Worm (Caenorhabditis elegans) whole organism, mixed stage, embryonic: Measurements from ENCODE around the gene C46F11.5.
A peak's percentile ranks its signal among the peaks of the same experiment; 100 is the strongest.

Experiments
- M03D4.4 ChIP-seq: sonication (generic microtip); optimal IDR thresholded peaks from 2 replicates; lab custom pipeline; 2017; ENCODE audit warnings: mild to moderate bottlenecking, missing genetic modification characterization, missing compliant biosample characterization
- blmp-1 ChIP-seq: fragments of 150-350 bp; optimal IDR thresholded peaks from 2 replicates; lab custom pipeline; 2014; ENCODE audit warnings: missing biosample characterization, missing genetic modification characterization
- ceh-39 ChIP-seq: fragments of 150-350 bp; optimal IDR thresholded peaks from 2 replicates; lab custom pipeline; 2014; ENCODE audit warnings: missing biosample characterization, missing genetic modification characterization
- ceh-43 ChIP-seq: fragments of 200-800 bp; sonication (Bioruptor generic); optimal IDR thresholded peaks from 2 replicates; lab custom pipeline; 2018; ENCODE audit warnings: mild to moderate bottlenecking, missing genetic modification characterization, moderate library complexity, missing compliant biosample characterization
- ceh-83 ChIP-seq: fragments of 200-800 bp; sonication (Bioruptor generic); optimal IDR thresholded peaks from 2 replicates; lab custom pipeline; 2018; ENCODE audit warnings: mild to moderate bottlenecking, missing genetic modification characterization, missing compliant biosample characterization
- ces-1 ChIP-seq: fragments of 150-350 bp; optimal IDR thresholded peaks from 2 replicates; lab custom pipeline; 2014; ENCODE audit warnings: missing biosample characterization, missing genetic modification reagents, missing genetic modification characterization
- cnd-1 ChIP-seq: fragments of 200-800 bp; sonication (Bioruptor generic); optimal IDR thresholded peaks from 2 replicates; lab custom pipeline; 2018; ENCODE audit warnings: mild to moderate bottlenecking, missing genetic modification characterization, missing compliant biosample characterization
- elt-1 ChIP-seq: sonication (generic microtip); optimal IDR thresholded peaks from 2 replicates; lab custom pipeline; 2017; ENCODE audit warnings: missing genetic modification characterization, mild to moderate bottlenecking, missing compliant biosample characterization, antibody characterized with exemption, moderate library complexity, borderline replicate concordance; ENCODE audit not compliant: insufficient read depth
- elt-3 ChIP-seq: fragments of 150-350 bp; optimal IDR thresholded peaks from 2 replicates; lab custom pipeline; 2014; ENCODE audit warnings: missing biosample characterization, missing genetic modification characterization
- flh-1 ChIP-seq: fragments of 200-800 bp; sonication (Bioruptor generic); optimal IDR thresholded peaks from 2 replicates; lab custom pipeline; 2018; ENCODE audit warnings: mild to moderate bottlenecking, missing genetic modification characterization, moderate library complexity, missing compliant biosample characterization
- ham-2 ChIP-seq: fragments of 200-800 bp; sonication (Bioruptor generic); optimal IDR thresholded peaks from 2 replicates; lab custom pipeline; 2018; ENCODE audit warnings: mild to moderate bottlenecking, missing genetic modification characterization, missing compliant biosample characterization
- hlh-1 ChIP-seq: fragments of 150-350 bp; optimal IDR thresholded peaks from 2 replicates; lab custom pipeline; 2014; ENCODE audit warnings: missing biosample characterization, missing genetic modification reagents, missing genetic modification characterization
- lin-13 ChIP-seq: fragments of 150-350 bp; optimal IDR thresholded peaks from 2 replicates; lab custom pipeline; 2014; ENCODE audit warnings: missing biosample characterization, missing genetic modification characterization
- lsy-2 ChIP-seq: fragments of 150-350 bp; optimal IDR thresholded peaks from 2 replicates; lab custom pipeline; 2014; ENCODE audit warnings: missing biosample characterization, missing genetic modification characterization
- mab-5 ChIP-seq: fragments of 150-350 bp; optimal IDR thresholded peaks from 2 replicates; lab custom pipeline; 2014; ENCODE audit warnings: missing biosample characterization, missing genetic modification characterization
- mep-1 ChIP-seq: fragments of 150-350 bp; optimal IDR thresholded peaks from 2 replicates; lab custom pipeline; 2017; ENCODE audit warnings: missing biosample characterization, missing genetic modification reagents, missing genetic modification characterization, inconsistent platforms
- mls-2 ChIP-seq: sonication (generic microtip); optimal IDR thresholded peaks from 2 replicates; lab custom pipeline; 2016; ENCODE audit warnings: mild to moderate bottlenecking, missing genetic modification characterization, moderate library complexity, missing compliant biosample characterization
- nhr-12 ChIP-seq: fragments of 150-350 bp; optimal IDR thresholded peaks from 2 replicates; lab custom pipeline; 2014; ENCODE audit warnings: missing biosample characterization, missing genetic modification characterization
- nhr-237 ChIP-seq: fragments of 150-350 bp; optimal IDR thresholded peaks from 2 replicates; lab custom pipeline; 2014; ENCODE audit warnings: missing biosample characterization, missing genetic modification characterization
- nhr-76 ChIP-seq: sonication (generic microtip); optimal IDR thresholded peaks from 2 replicates; lab custom pipeline; 2017; ENCODE audit warnings: missing biosample characterization, missing genetic modification characterization
- pha-4 ChIP-seq: fragments of 150-350 bp; optimal IDR thresholded peaks from 2 replicates; lab custom pipeline; 2018; ENCODE audit warnings: missing biosample characterization, missing genetic modification reagents, missing genetic modification characterization
- sem-2 ChIP-seq: fragments of 200-800 bp; sonication (Bioruptor generic); optimal IDR thresholded peaks from 2 replicates; lab custom pipeline; 2018; ENCODE audit warnings: mild to moderate bottlenecking, missing genetic modification characterization, missing compliant biosample characterization
- snpc-4 ChIP-seq: fragments of 150-350 bp; optimal IDR thresholded peaks from 2 replicates; lab custom pipeline; 2014; ENCODE audit warnings: missing biosample characterization, missing genetic modification characterization
- sptf-1 ChIP-seq: sonication (generic microtip); optimal IDR thresholded peaks from 2 replicates; lab custom pipeline; 2017; ENCODE audit warnings: mild to moderate bottlenecking, missing genetic modification characterization, moderate library complexity, missing compliant biosample characterization
- tbx-8 ChIP-seq: fragments of 200-800 bp; sonication (Bioruptor generic); optimal IDR thresholded peaks from 2 replicates; lab custom pipeline; 2018; ENCODE audit warnings: mild to moderate bottlenecking, missing genetic modification characterization, moderate library complexity, missing compliant biosample characterization
- unc-120 ChIP-seq: sonication (generic microtip); optimal IDR thresholded peaks from 2 replicates; lab custom pipeline; 2017; ENCODE audit warnings: missing genetic modification characterization, missing compliant biosample characterization; ENCODE audit not compliant: poor library complexity, severe bottlenecking
- unc-39 ChIP-seq: fragments of 150-350 bp; optimal IDR thresholded peaks from 2 replicates; lab custom pipeline; 2014; ENCODE audit warnings: missing biosample characterization, missing genetic modification characterization
- unc-62 ChIP-seq: fragments of 150-350 bp; optimal IDR thresholded peaks from 2 replicates; lab custom pipeline; 2014; ENCODE audit warnings: missing biosample characterization, missing genetic modification reagents, missing genetic modification characterization
- zip-8 ChIP-seq: fragments of 150-350 bp; optimal IDR thresholded peaks from 2 replicates; lab custom pipeline; 2014; ENCODE audit warnings: missing biosample characterization, missing genetic modification characterization
- ztf-11 ChIP-seq: fragments of 150-350 bp; optimal IDR thresholded peaks from 2 replicates; lab custom pipeline; 2014; ENCODE audit warnings: missing biosample characterization, missing genetic modification characterization

C46F11.5 gene

DNA sequence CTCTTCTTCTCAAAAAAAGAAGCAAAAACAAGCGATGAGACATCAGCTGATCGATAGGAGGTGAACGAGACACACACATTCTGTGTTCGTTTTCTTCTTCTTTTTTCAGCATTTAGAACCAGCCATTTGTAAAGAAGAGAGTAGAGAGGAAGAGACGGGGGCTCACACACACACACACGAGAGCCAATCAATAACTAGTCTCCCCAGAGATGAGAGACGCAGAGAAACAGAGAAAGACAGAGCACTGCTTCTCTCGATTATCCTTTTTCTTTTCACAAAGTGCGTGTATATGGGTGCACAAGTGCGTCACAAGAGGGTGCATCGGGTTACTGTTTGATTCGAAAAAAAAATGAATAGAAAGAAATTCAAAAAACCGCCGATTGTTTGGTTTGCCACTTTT, 20.0 kb upstream of the C46F11.5 start:
- peak; percentile 77 for TF ChIP-seq unc-120
- TF ChIP-seq nhr-76 = no peak
- no peak for TF ChIP-seq ztf-11 (tag; lab: Kevin White, UChicago)
- TF ChIP-seq sptf-1 = peak; percentile 60
- peak; percentile 79 for TF ChIP-seq ces-1
- no peak for TF ChIP-seq M03D4.4 (tag; lab: Kevin White, UChicago)
- peak; percentile 63 for TF ChIP-seq pha-4
- no peak for TF ChIP-seq zip-8
- peak; percentile 36 for TF ChIP-seq hlh-1
- peak; percentile 25 for TF ChIP-seq mls-2 (tag; lab: Kevin White, UChicago)
- peak; percentile 25 for TF ChIP-seq ceh-39 (tag; lab: Kevin White, UChicago)
- TF ChIP-seq mep-1 (tag; lab: Kevin White, UChicago) = peak; percentile 56

DNA sequence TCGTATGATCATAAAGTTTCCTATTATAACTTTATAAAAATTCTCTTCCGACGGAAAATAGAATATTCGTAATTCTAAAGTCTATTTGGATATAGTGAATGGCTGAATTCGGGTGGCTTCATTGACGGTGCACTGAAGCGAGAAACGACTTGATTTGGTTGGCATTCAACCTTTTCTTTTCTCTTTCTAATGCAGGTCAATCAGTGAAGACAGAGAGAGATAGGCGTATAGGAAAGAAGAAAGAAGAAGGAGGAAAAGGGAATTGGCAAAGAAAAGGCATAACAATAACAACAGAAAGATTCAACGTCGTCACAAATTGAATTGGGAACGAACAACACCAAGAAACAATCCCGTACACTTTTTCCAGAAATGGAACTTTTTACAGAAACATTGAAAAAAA, 18.1 kb upstream of the C46F11.5 start:
- TF ChIP-seq lsy-2 (tag; lab: Kevin White, UChicago) = no peak
- no peak for TF ChIP-seq ceh-83 (GFP tag; lab: Kevin White, UChicago)
- no peak for TF ChIP-seq sptf-1
- TF ChIP-seq elt-1 = no peak
- no peak for TF ChIP-seq nhr-76
- TF ChIP-seq unc-120 = no peak
- no peak for TF ChIP-seq mep-1 (tag; lab: Kevin White, UChicago)
- no peak for TF ChIP-seq ztf-11 (tag; lab: Kevin White, UChicago)
- no peak for TF ChIP-seq pha-4
- no peak for TF ChIP-seq snpc-4 (tag; lab: Kevin White, UChicago)
- no peak for TF ChIP-seq sem-2
- no peak for TF ChIP-seq ceh-39 (tag; lab: Kevin White, UChicago)
- TF ChIP-seq M03D4.4 (tag; lab: Kevin White, UChicago) = no peak
- TF ChIP-seq unc-39 (tag; lab: Kevin White, UChicago) = no peak
- TF ChIP-seq cnd-1 = no peak

DNA sequence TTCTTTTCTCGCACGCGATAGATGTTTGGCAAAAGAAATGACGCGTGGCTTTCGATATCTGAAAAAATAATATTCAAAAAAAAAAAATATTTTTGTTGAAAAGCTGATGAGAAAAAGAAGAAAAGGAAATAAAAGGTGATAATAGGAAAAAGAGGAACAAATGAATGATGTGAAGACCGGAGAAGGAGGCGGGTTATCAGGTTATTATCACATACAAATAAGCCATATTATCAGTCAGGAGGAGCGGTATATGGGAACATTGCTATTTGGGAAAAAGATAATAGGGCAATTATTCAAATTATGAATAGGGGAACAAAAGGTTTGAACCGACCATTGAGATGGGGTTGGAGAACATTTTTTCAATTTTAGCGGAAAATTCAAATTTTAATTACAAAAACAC, 16.7 kb upstream of the C46F11.5 start:
- TF ChIP-seq ces-1 = no peak

DNA sequence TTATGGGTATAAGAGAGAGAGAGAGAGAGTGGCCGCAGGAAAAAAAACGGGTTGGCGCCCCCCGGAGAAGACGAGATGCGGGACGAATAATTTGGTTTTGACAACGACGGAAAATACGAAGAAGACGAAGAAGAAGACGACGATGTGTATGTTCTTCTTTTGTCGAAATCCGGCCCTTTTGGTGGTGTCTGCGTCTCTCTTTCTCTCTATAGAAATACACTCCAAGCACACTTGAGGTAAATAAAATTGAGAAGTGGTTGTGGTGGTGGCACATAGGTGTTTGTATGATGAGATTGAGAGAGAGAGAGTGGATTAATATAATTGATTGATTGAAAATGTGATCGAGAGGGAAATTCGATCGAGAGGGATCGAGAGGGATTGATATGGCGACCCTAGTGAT, 15.4 kb upstream of the C46F11.5 start:
- TF ChIP-seq mls-2 (tag; lab: Kevin White, UChicago) (peak; percentile 24), ham-2 (GFP tag; lab: Kevin White, UChicago) (no peak), ceh-39 (tag; lab: Kevin White, UChicago) (no peak), pha-4 (peak; percentile 55), nhr-237 (tag; lab: Kevin White, UChicago) (peak; percentile 1), ces-1 (peak; percentile 88), sem-2 (no peak), zip-8 (no peak), tbx-8 (GFP tag; lab: Kevin White, UChicago) (no peak), nhr-12 (tag; lab: Kevin White, UChicago) (no peak)

DNA sequence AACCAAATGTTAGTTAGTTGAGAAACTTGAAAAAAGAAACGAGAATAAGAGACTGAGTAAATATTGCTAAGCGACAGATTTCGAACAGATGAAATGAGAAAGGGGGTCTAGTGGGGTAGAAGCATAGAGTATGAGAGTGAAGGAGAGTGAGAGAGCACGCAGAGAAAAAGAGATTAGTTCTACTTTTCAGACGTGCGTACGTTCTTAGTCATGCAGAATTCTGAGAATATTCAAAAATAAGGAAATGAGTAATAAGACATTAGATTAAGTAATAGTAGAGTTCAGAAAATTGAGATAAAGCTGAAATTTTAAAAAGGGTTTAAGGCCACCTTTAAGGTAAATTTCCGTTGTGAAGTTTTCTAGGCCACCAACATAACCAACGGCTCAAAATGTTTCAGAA, 13.6 kb upstream of the C46F11.5 start:
- no peak for TF ChIP-seq ham-2 (GFP tag; lab: Kevin White, UChicago)
- no peak for TF ChIP-seq mab-5 (tag; lab: Kevin White, UChicago)
- no peak for TF ChIP-seq unc-62 (GFP tag; lab: Kevin White, UChicago)

DNA sequence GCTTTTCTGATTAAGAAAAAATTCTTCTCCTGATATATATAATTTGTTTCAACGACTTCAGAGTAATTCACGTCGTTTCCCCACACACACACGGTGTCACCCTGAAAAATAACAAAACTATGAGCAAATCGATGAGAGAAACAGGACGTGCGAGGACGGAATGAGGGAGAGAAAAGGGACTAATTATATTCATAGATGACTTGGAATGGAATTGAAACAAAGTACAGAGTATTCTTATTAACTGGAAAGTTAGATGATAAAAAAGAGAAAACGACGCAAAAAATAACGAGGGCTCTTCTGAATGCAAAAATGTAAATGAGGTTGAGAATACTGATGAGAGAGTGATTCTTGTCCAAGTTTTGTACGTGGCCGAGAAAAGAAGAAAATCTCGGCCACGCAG, 12.9 kb upstream of the C46F11.5 start, which contains the start of gene C46F11.6:
Gene C46F11.6, minus strand, starts transcription at position 101 of the 400 bp plus-strand sequence.
- TF ChIP-seq pha-4 (no peak), flh-1 (GFP tag; lab: Kevin White, UChicago) (no peak), ceh-43 (GFP tag; lab: Kevin White, UChicago) (no peak), lsy-2 (tag; lab: Kevin White, UChicago) (no peak), zip-8 (no peak), blmp-1 (tag; lab: Kevin White, UChicago) (no peak), elt-1 (no peak), elt-3 (tag; lab: Kevin White, UChicago) (no peak), ztf-11 (tag; lab: Kevin White, UChicago) (no peak), mls-2 (tag; lab: Kevin White, UChicago) (no peak), snpc-4 (tag; lab: Kevin White, UChicago) (no peak), nhr-76 (no peak), unc-62 (GFP tag; lab: Kevin White, UChicago) (no peak), lin-13 (tag; lab: Kevin White, UChicago) (no peak), hlh-1 (no peak)
